Fruit fly (Drosophila melanogaster) Kc167 (cell line): ENCODE measurements around the gene CG3176.

Experiments
- Myc ChIP-seq: fragments of >200 bp; optimal IDR thresholded peaks from 2 replicates; lab custom pipeline; 2017; ENCODE audit warnings: missing external identifiers
- Sin3A ChIP-seq: fragments of >200 bp; optimal IDR thresholded peaks from 2 replicates; lab custom pipeline; 2018; ENCODE audit warnings: missing external identifiers
- h ChIP-seq: fragments of >200 bp; optimal IDR thresholded peaks from 3 replicates; lab custom pipeline; 2018; ENCODE audit warnings: missing external identifiers
- insv ChIP-seq: fragments of >200 bp; optimal IDR thresholded peaks from 3 replicates; lab custom pipeline; 2018; ENCODE audit warnings: missing external identifiers
- psq ChIP-seq: fragments of >200 bp; optimal IDR thresholded peaks from 2 replicates; lab custom pipeline; 2017; ENCODE audit warnings: missing external identifiers
- ttk ChIP-seq: sonication (Bioruptor generic); optimal IDR thresholded peaks from 2 replicates; lab custom pipeline; 2017; ENCODE audit warnings: missing external identifiers

dm6 chrX:523179-523851 is 41.7 kb downstream of the CG3176 start, which contains the start of gene elav:
- TF ChIP-seq psq (lab: Kevin White, UChicago) (no peak), Sin3A (lab: Kevin White, UChicago) (no peak), ttk (lab: Kevin White, UChicago) (no peak), insv (lab: Kevin White, UChicago) (no peak), h (no peak), Myc (no peak)
